Worm (Caenorhabditis elegans): Measurements from ENCODE around the gene Y38E10A.1.

- TF ChIP-seq snpc-4 (tag; optimal IDR thresholded peaks at IDR 0.05) (no peak), lin-13 (tag; optimal IDR thresholded peaks at IDR 0.05) (no peak), pha-4 (tag; optimal IDR thresholded peaks at IDR 0.05) (no peak), lsy-2 (tag; optimal IDR thresholded peaks at IDR 0.05) (no peak), elt-1 (tag; optimal IDR thresholded peaks at IDR 0.05; ENCODE audit: borderline replicate concordance, insufficient read depth) (no peak)
Measured at ce11 chrII:12555579-12555978, 14.8 kb downstream of the Y38E10A.1 start, which contains the start of gene F49C5.11.

All from whole organism, mixed stage, embryonic.